Worm (Caenorhabditis elegans) whole organism, late embryonic: ENCODE results near the gene ncx-5.

ENCODE experiments used
- ahr-1 ChIP-seq: sonication (generic microtip); optimal IDR thresholded peaks from 2 replicates; lab custom pipeline; 2016; ENCODE audit warnings: missing genetic modification characterization, missing compliant biosample characterization
- ceh-18 ChIP-seq: sonication (generic microtip); optimal IDR thresholded peaks from 2 replicates; lab custom pipeline; 2016; ENCODE audit warnings: missing genetic modification characterization, missing compliant biosample characterization
- ceh-45 ChIP-seq: fragments of 200-800 bp; sonication (Bioruptor generic); IDR thresholded peaks from 2 replicates; pipeline ENCODE4 v1.3.6; 2022; ENCODE audit warnings: missing genetic modification reagents, missing genetic modification characterization, missing compliant biosample characterization
- ceh-48 ChIP-seq: sonication (generic microtip); optimal IDR thresholded peaks from 2 replicates; lab custom pipeline; 2016; ENCODE audit warnings: missing genetic modification characterization, inconsistent platforms, missing compliant biosample characterization
- ceh-9 ChIP-seq: sonication (generic microtip); optimal IDR thresholded peaks from 2 replicates; lab custom pipeline; 2016; ENCODE audit warnings: mild to moderate bottlenecking, missing genetic modification characterization, inconsistent platforms, missing compliant biosample characterization
- dmd-4 ChIP-seq: sonication (generic microtip); optimal IDR thresholded peaks from 2 replicates; lab custom pipeline; 2016; ENCODE audit warnings: borderline replicate concordance, missing genetic modification characterization, missing compliant biosample characterization
- dve-1 ChIP-seq: sonication (generic microtip); optimal IDR thresholded peaks from 2 replicates; lab custom pipeline; 2017; ENCODE audit warnings: antibody characterized with exemption, mild to moderate bottlenecking, missing genetic modification characterization, missing compliant biosample characterization
- nfya-1 ChIP-seq: sonication (generic microtip); optimal IDR thresholded peaks from 2 replicates; lab custom pipeline; 2017; ENCODE audit warnings: missing genetic modification characterization, mild to moderate bottlenecking, missing compliant biosample characterization, antibody characterized with exemption, moderate library complexity
- odd-2 ChIP-seq: sonication (generic microtip); optimal IDR thresholded peaks from 2 replicates; lab custom pipeline; 2017; ENCODE audit warnings: antibody characterized with exemption, mild to moderate bottlenecking, missing genetic modification characterization, missing compliant biosample characterization
- pag-3 ChIP-seq: sonication (generic microtip); optimal IDR thresholded peaks from 2 replicates; lab custom pipeline; 2016; ENCODE audit warnings: missing compliant biosample characterization, missing genetic modification characterization, borderline replicate concordance
- pha-2 ChIP-seq: sonication (generic microtip); optimal IDR thresholded peaks from 2 replicates; lab custom pipeline; 2017; ENCODE audit warnings: mild to moderate bottlenecking, missing genetic modification characterization, missing compliant biosample characterization
- pha-4 ChIP-seq: fragments of 150-350 bp; optimal IDR thresholded peaks from 2 replicates; lab custom pipeline; 2018; ENCODE audit warnings: missing biosample characterization, missing genetic modification reagents, missing genetic modification characterization
- pqm-1 ChIP-seq: sonication (generic microtip); optimal IDR thresholded peaks from 2 replicates; lab custom pipeline; 2016; ENCODE audit warnings: missing genetic modification characterization, missing compliant biosample characterization
- unc-55 ChIP-seq: sonication (generic microtip); optimal IDR thresholded peaks from 2 replicates; lab custom pipeline; 2017; ENCODE audit warnings: missing biosample characterization, missing genetic modification reagents, missing genetic modification characterization

DNA sequence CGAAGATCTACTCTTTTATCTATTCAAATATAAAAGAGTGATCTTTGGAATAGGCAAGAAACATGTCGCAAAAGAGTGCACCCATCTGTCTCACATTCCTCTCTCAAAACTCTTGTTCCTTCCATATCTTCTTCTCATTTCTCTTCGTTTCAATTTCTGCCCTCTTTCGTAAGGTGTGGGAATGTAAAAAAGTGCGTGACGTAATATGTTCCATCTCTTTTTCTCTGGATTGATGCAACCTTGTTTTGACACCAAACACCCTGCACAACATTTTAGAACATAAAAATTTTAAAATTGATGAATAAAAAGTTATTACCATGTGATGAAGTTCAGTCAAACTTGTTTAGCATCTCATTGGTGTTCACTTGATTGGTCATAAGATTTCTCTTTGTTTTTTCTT is 22.8 kb downstream of the ncx-5 start:
- TF ChIP-seq ceh-45: no peak
- no peak for TF ChIP-seq ahr-1 (tag; lab: Kevin White, UChicago)
- no peak for TF ChIP-seq unc-55 (GFP tag; lab: Kevin White, UChicago)
- no peak for TF ChIP-seq dmd-4
- TF ChIP-seq pag-3 (tag; lab: Kevin White, UChicago): no peak
- no peak for TF ChIP-seq ceh-48 (tag; lab: Kevin White, UChicago)
- TF ChIP-seq pqm-1 (tag; lab: Kevin White, UChicago): no peak
- no peak for TF ChIP-seq nfya-1 (tag; lab: Kevin White, UChicago)
- no peak for TF ChIP-seq ceh-9
- no peak for TF ChIP-seq pha-2 (tag; lab: Kevin White, UChicago)
- TF ChIP-seq dve-1 (tag; lab: Kevin White, UChicago): no peak
- no peak for TF ChIP-seq ceh-18 (tag; lab: Kevin White, UChicago)
- no peak for TF ChIP-seq odd-2 (tag; lab: Kevin White, UChicago)
- TF ChIP-seq pha-4 (tag; lab: Kevin White, UChicago): no peak
